Worm (Caenorhabditis elegans): Measurements from ENCODE around the gene kin-15.
A peak's percentile ranks its signal among the peaks of the same experiment; 100 is the strongest.

kin-15 gene

DNA sequence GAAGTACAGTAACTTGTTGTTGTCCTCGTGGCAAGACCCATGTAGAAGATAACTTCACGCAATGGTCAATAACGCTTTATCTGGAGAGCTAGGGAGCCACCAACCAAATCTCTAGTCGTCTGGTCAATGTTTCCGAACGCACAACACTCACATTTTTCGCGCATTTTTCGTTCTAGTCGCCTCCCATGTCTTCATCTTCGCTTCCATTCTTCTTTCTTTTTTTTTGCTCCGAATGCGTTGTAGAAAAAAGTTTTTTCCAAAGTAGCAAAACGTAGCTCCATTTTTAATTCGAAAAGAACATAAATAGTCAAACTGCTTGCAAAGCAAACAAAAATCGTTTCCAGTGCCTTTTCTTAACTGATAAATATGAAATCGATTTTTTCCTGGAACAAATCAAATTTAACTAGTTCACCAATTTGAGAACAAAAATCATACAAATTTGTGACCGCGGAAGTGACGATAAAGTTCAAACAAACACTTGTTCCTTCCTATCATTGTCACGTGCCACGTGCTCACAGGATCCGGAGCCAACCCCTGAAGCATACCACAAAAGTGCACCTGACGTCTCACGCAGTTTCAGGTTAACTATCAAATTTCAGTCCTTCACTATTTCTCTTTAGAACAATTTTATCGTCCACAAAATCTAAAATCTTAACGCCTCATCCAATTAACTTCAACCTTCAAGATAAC lies 14.5 kb downstream of the kin-15 start (continued):
- TF ChIP-seq nhr-41 (GFP tag; IDR thresholded peaks at IDR 0.05) (no peak), unc-62 (GFP tag; optimal IDR thresholded peaks at IDR 0.05 in 1 of 2) (peak in 1 of 2 experiments; percentile 91), unc-62 (tag; optimal IDR thresholded peaks at IDR 0.05) (no peak), gei-8 (GFP tag; optimal IDR thresholded peaks at IDR 0.05) (no peak), unc-39 (tag; optimal IDR thresholded peaks at IDR 0.05) (no peak), snpc-4 (tag; optimal IDR thresholded peaks at IDR 0.05) (no peak)

DNA sequence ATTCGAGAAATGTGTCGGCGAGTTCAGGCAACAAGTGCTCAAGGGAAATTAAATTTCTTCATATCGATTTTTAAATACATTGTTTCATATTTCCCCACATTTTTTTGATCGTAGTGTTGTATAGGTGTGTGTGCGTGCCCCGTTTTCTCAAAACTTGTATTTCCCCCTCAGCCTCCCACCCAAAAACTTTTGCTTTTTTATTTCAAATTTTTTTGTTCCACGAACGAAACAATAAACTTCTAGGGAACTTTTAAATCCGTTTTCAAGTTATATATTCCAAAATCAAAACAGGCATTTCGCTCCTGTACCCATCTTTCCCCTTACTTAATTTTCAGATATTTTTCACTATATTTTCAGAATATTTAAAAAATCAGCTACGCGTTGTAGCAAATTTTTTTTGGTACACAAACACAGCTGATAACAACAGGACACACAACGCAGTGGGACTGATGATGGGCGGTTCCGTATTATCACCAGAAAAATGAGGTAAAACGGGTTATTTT lies 15.4 kb downstream of the kin-15 start, which contains the start of the genes M176.4 and M176.16:
TSS of gene M176.4 (plus strand) at position 301 of the 503 bp plus-strand sequence.
TSS of gene M176.16 (plus strand) at position 453 of the 503 bp plus-strand sequence.
- peak; percentile 18 for TF ChIP-seq mes-2 (tag; optimal IDR thresholded peaks at IDR 0.05; ENCODE audit: poor library complexity, severe bottlenecking)
- TF ChIP-seq Y48G9A.11 (GFP tag; IDR thresholded peaks at IDR 0.05), result no peak
- TF ChIP-seq daf-12 (tag; optimal IDR thresholded peaks at IDR 0.05), result no peak
- no peak for TF ChIP-seq dve-1 (tag; optimal IDR thresholded peaks at IDR 0.05; ENCODE audit: insufficient read depth)
- TF ChIP-seq pqm-1 (tag; optimal IDR thresholded peaks at IDR 0.05), result peak; percentile 30
- TF ChIP-seq daf-16 (GFP tag; optimal IDR thresholded peaks at IDR 0.05), result no peak
- peak; percentile 40 for TF ChIP-seq daf-16 (tag; optimal IDR thresholded peaks at IDR 0.05)
- peak; percentile 7 for TF ChIP-seq nhr-77 (tag; optimal IDR thresholded peaks at IDR 0.05)
- TF ChIP-seq aly-2 (tag; optimal IDR thresholded peaks at IDR 0.05), result no peak

DNA sequence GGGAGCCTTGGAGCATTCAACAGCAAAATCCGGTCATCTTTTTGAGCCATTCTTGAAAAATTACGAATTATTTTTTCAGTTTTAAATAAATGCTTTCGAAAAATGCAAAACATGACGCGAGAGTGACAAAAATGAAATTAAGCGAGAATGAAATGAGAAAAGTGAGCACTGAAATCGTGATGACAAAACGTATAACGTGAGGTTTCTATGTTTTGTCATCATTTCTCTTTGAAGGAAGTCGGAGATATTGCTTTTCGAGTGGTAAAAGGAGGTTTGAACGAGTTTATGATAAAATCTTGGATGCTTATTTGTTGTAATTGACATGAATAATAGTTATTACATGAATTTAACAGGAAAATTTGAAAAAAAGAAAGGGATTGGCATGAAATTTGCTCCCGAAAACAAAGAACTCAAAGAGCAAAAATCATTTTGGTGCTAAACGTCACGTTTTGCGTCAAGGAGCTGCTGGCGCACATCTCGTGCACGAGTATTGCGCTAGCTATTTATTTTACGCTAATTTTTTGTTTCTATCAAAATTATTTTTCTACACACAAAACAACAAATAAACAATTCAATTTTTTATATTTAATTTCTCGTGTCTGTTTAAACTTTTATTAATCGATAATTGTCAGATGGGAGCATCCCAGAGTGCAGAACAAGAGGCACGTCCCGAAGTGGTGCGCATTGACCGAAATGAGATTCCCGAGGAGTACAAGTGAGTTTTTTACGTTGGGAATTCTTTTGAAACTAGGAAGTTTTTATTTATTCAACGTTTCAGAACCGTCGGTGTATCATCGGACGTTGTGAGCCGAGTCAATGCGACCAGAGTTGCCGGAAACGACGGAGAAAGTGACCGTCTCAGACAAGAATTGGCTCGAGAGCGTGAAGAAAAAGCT lies 16.9 kb downstream of the kin-15 start, which contains the start of the genes gss-1 and chch-3:
TSS of gene gss-1 (minus strand) at position 51 of the 896 bp plus-strand sequence.
TSS of gene chch-3 (plus strand) at position 633 of the 896 bp plus-strand sequence.
- TF ChIP-seq daf-16 (GFP tag; optimal IDR thresholded peaks at IDR 0.05), result peak in 1 of 2 experiments; percentile 18
- peak; percentile 23 for TF ChIP-seq daf-16 (tag; optimal IDR thresholded peaks at IDR 0.05)
- TF ChIP-seq fos-1 (tag; optimal IDR thresholded peaks at IDR 0.05), result no peak
- TF ChIP-seq php-3 (GFP tag; IDR thresholded peaks at IDR 0.05), result no peak
- no peak for TF ChIP-seq Y105C5A.15 (GFP tag; IDR thresholded peaks at IDR 0.05)
- peak; percentile 69 for TF ChIP-seq nhr-11 (tag; optimal IDR thresholded peaks at IDR 0.05)
- no peak for TF ChIP-seq F10B5.3 (tag; optimal IDR thresholded peaks at IDR 0.05)
- TF ChIP-seq lim-7 (GFP tag; IDR thresholded peaks at IDR 0.05), result no peak
- no peak for TF ChIP-seq nhr-42 (GFP tag; IDR thresholded peaks at IDR 0.05)
- no peak for TF ChIP-seq ceh-82 (tag; optimal IDR thresholded peaks at IDR 0.05)
- TF ChIP-seq unc-39 (tag; optimal IDR thresholded peaks at IDR 0.05), result no peak
- peak; percentile 44 for TF ChIP-seq rbr-2 (tag; optimal IDR thresholded peaks at IDR 0.05)
- TF ChIP-seq ceh-44 (GFP tag; IDR thresholded peaks at IDR 0.05), result no peak
- TF ChIP-seq spr-1 (tag; optimal IDR thresholded peaks at IDR 0.05), result no peak
- no peak for TF ChIP-seq nhr-10 (tag; optimal IDR thresholded peaks at IDR 0.05)
- TF ChIP-seq vab-7 (GFP tag; IDR thresholded peaks at IDR 0.05), result no peak
- no peak for TF ChIP-seq ceh-20 (GFP tag; IDR thresholded peaks at IDR 0.05)
- no peak for TF ChIP-seq lin-1 (GFP tag; IDR thresholded peaks at IDR 0.05)
- no peak for TF ChIP-seq lir-3 (tag; optimal IDR thresholded peaks at IDR 0.05)
- no peak for TF ChIP-seq zip-11 (GFP tag; IDR thresholded peaks at IDR 0.05)
- peak; percentile 24 for TF ChIP-seq F37D6.2 (tag; optimal IDR thresholded peaks at IDR 0.05)
- no peak for TF ChIP-seq lin-29 (GFP tag; IDR thresholded peaks at IDR 0.05)
- no peak for TF ChIP-seq snpc-1.2 (GFP tag; IDR thresholded peaks at IDR 0.05)
- no peak for TF ChIP-seq mxl-3 (GFP tag; optimal IDR thresholded peaks at IDR 0.05)
- TF ChIP-seq hmg-1.1 (GFP tag; IDR thresholded peaks at IDR 0.05), result peak; percentile 38; the same call in 1 of the 2 replicates
- TF ChIP-seq hif-1 (tag; optimal IDR thresholded peaks at IDR 0.05), result peak in 1 of 2 experiments; percentile 48
- no peak for TF ChIP-seq ZK337.2 (GFP tag; IDR thresholded peaks at IDR 0.05)
- peak; percentile 64 for TF ChIP-seq nhr-77 (tag; optimal IDR thresholded peaks at IDR 0.05)
- peak in 1 of 2 experiments; percentile 81 for TF ChIP-seq unc-62 (GFP tag; optimal IDR thresholded peaks at IDR 0.05 in 1 of 2)
- TF ChIP-seq unc-62 (tag; optimal IDR thresholded peaks at IDR 0.05), result no peak
- no peak for TF ChIP-seq F26F4.8 (GFP tag; conservative IDR thresholded peaks at IDR 0.05)
- TF ChIP-seq ZK546.5 (tag; optimal IDR thresholded peaks at IDR 0.05), result no peak
- TF ChIP-seq nhr-41 (GFP tag; IDR thresholded peaks at IDR 0.05), result no peak
- no peak for TF ChIP-seq D1046.2 (GFP tag; IDR thresholded peaks at IDR 0.05)
- no peak for TF ChIP-seq ztf-7 (tag; optimal IDR thresholded peaks at IDR 0.05)
- no peak for TF ChIP-seq ama-1 (optimal IDR thresholded peaks at IDR 0.05)
- TF ChIP-seq aly-2 (tag; optimal IDR thresholded peaks at IDR 0.05), result no peak
- TF ChIP-seq pqm-1 (tag; optimal IDR thresholded peaks at IDR 0.05), result no peak

All from whole organism, L4 larva.